Worm (Caenorhabditis elegans) whole organism, young adult: ENCODE measurements around the gene lgc-45.

Source experiments
- F57C9.4 ChIP-seq: sonication (generic microtip); optimal IDR thresholded peaks from 2 replicates; lab custom pipeline; 2017; ENCODE audit warnings: mild to moderate bottlenecking, missing genetic modification characterization, missing compliant biosample characterization
- aptf-2 ChIP-seq: fragments of 200-800 bp; sonication (Bioruptor generic); conservative IDR thresholded peaks from 2 replicates; pipeline ENCODE4 v1.3.6; 2022; ENCODE audit warnings: missing genetic modification reagents, missing genetic modification characterization, missing compliant biosample characterization
- aptf-3 ChIP-seq: fragments of 200-800 bp; sonication (Bioruptor generic); IDR thresholded peaks from 2 replicates; pipeline ENCODE4 v1.3.6; 2022; ENCODE audit warnings: missing genetic modification characterization, missing compliant biosample characterization
- athp-1 ChIP-seq: sonication (generic microtip); optimal IDR thresholded peaks from 2 replicates; lab custom pipeline; 2017; ENCODE audit warnings: mild to moderate bottlenecking, missing genetic modification characterization, missing compliant biosample characterization
- attf-5 ChIP-seq: fragments of 200-800 bp; sonication (Bioruptor generic); optimal IDR thresholded peaks from 2 replicates; lab custom pipeline; 2018; ENCODE audit warnings: mild to moderate bottlenecking, missing genetic modification characterization, missing compliant biosample characterization
- cebp-1 ChIP-seq, 2 experiments: fragments of 200-800 bp in 1 of 2; sonication (Bioruptor generic) in 1 of 2; sonication (generic microtip) in 1 of 2; IDR thresholded peaks in 1 of 2; optimal IDR thresholded peaks in 1 of 2; 2 replicates each; pipeline versions ENCODE4 v1.3.6 to Lab custom; 2017 to 2022; ENCODE audit warnings: missing compliant biosample characterization in 2 of 2, missing genetic modification characterization in 2 of 2, mild to moderate bottlenecking in 1 of 2, missing genetic modification reagents in 1 of 2, moderate library complexity in 1 of 2
- die-1 ChIP-seq: sonication (generic microtip); optimal IDR thresholded peaks from 2 replicates; lab custom pipeline; 2016; ENCODE audit warnings: missing genotype, mild to moderate bottlenecking, missing genetic modification characterization, missing compliant biosample characterization
- hlh-26 ChIP-seq: fragments of 200-800 bp; sonication (Bioruptor generic); conservative IDR thresholded peaks from 2 replicates; pipeline ENCODE4 v1.3.6; 2022; ENCODE audit warnings: missing genetic modification reagents, missing genetic modification characterization, missing compliant biosample characterization
- rpc-1 ChIP-seq, 2 experiments: fragments of 150-350 bp in 1 of 2; sonication (generic microtip) in 1 of 2; optimal IDR thresholded peaks; 2 replicates each; lab custom pipeline; 2014 to 2018; ENCODE audit warnings: missing biosample characterization in 1 of 2, missing genetic modification characterization in 1 of 2, missing genetic modification reagents in 1 of 2, missing genotype in 1 of 2
- snpc-3.4 ChIP-seq: sonication (generic microtip); optimal IDR thresholded peaks from 2 replicates; lab custom pipeline; 2017; ENCODE audit warnings: missing genetic modification characterization, mild to moderate bottlenecking, missing compliant biosample characterization, antibody characterized with exemption, moderate library complexity, missing genotype, missing genetic modification reagents
- tbp1 ChIP-seq: fragments of 200-800 bp; sonication (Bioruptor generic); optimal IDR thresholded peaks from 2 replicates; lab custom pipeline; 2018; ENCODE audit warnings: mild to moderate bottlenecking, missing genetic modification characterization, missing compliant biosample characterization
- xnd-1 ChIP-seq: sonication (generic microtip); optimal IDR thresholded peaks from 2 replicates; lab custom pipeline; 2016; ENCODE audit warnings: missing genotype, missing genetic modification reagents, missing genetic modification characterization, missing compliant biosample characterization
- zim-3 ChIP-seq: sonication (generic microtip); optimal IDR thresholded peaks from 2 replicates; lab custom pipeline; 2017; ENCODE audit warnings: mild to moderate bottlenecking, missing genetic modification characterization, moderate library complexity, missing compliant biosample characterization

ce11 chrII:3528256-3528655, 29.0 kb upstream of the lgc-45 start, which contains the start of gene ncs-6:
- no peak for TF ChIP-seq die-1 (tag; lab: Kevin White, UChicago)
- no peak for TF ChIP-seq cebp-1 (GFP tag; IDR thresholded peaks at IDR 0.05; lab: Robert Waterston, UW)
- TF ChIP-seq cebp-1 (tag; optimal IDR thresholded peaks at IDR 0.05; lab: Kevin White, UChicago) = no peak
- no peak for TF ChIP-seq aptf-2
- TF ChIP-seq zim-3 (tag; lab: Kevin White, UChicago) = no peak
- TF ChIP-seq F57C9.4 (tag; lab: Kevin White, UChicago) = no peak
- no peak for TF ChIP-seq rpc-1 (optimal IDR thresholded peaks at IDR 0.05; lab: Kevin White, UChicago)
- no peak for TF ChIP-seq rpc-1 (tag; optimal IDR thresholded peaks at IDR 0.05; lab: Kevin White, UChicago)
- no peak for TF ChIP-seq xnd-1
- no peak for TF ChIP-seq aptf-3 (GFP tag; lab: Robert Waterston, UW)
- TF ChIP-seq snpc-3.4 (tag; lab: Kevin White, UChicago) = no peak
- no peak for TF ChIP-seq athp-1 (tag; lab: Kevin White, UChicago)
- TF ChIP-seq attf-5 (GFP tag; lab: Kevin White, UChicago) = no peak
- TF ChIP-seq hlh-26 (GFP tag; lab: Robert Waterston, UW) = no peak
- TF ChIP-seq tbp1 (GFP tag; lab: Kevin White, UChicago) = no peak
